Worm (Caenorhabditis elegans) whole organism, L3 larva: ENCODE measurements around the gene F41F3.3.

Source experiments
- R02D3.7 ChIP-seq: fragments of 150-350 bp; optimal IDR thresholded peaks from 2 replicates; lab custom pipeline; 2014; ENCODE audit warnings: missing biosample characterization, missing genetic modification characterization
- ama-1 ChIP-seq: fragments of 150-350 bp; optimal IDR thresholded peaks from 2 replicates; lab custom pipeline; 2018
- ceh-16 ChIP-seq: sonication (generic microtip); optimal IDR thresholded peaks from 2 replicates; lab custom pipeline; 2017; ENCODE audit warnings: missing biosample characterization, missing genetic modification characterization
- ceh-28 ChIP-seq: fragments of 150-350 bp; optimal IDR thresholded peaks from 2 replicates; lab custom pipeline; 2014; ENCODE audit warnings: missing biosample characterization, missing genetic modification reagents, missing genetic modification characterization
- ceh-82 ChIP-seq: fragments of 150-350 bp; optimal IDR thresholded peaks from 2 replicates; lab custom pipeline; 2014; ENCODE audit warnings: missing biosample characterization, missing genetic modification characterization
- ceh-9 ChIP-seq: sonication (generic microtip); optimal IDR thresholded peaks from 2 replicates; lab custom pipeline; 2018; ENCODE audit warnings: missing biosample characterization, missing genetic modification characterization
- daf-12 ChIP-seq: fragments of 150-350 bp; optimal IDR thresholded peaks from 2 replicates; lab custom pipeline; 2014; ENCODE audit warnings: missing biosample characterization, missing genetic modification reagents, missing genetic modification characterization
- egl-27 ChIP-seq: sonication (generic microtip); optimal IDR thresholded peaks from 4 replicates; lab custom pipeline; 2017; ENCODE audit warnings: missing biosample characterization, missing genetic modification reagents, missing genetic modification characterization
- egl-5 ChIP-seq: fragments of 150-350 bp; optimal IDR thresholded peaks from 2 replicates; lab custom pipeline; 2017; ENCODE audit warnings: missing biosample characterization, missing genetic modification reagents, missing genetic modification characterization, inconsistent platforms
- elt-1 ChIP-seq: fragments of 150-350 bp; optimal IDR thresholded peaks from 2 replicates; lab custom pipeline; 2014; ENCODE audit warnings: missing biosample characterization, missing genetic modification characterization
- elt-2 ChIP-seq: sonication (generic microtip); optimal IDR thresholded peaks from 2 replicates; lab custom pipeline; 2016; ENCODE audit warnings: missing genetic modification reagents, mild to moderate bottlenecking, missing genetic modification characterization, missing compliant biosample characterization
- elt-3 ChIP-seq, 3 experiments: fragments of 150-350 bp in 1 of 3; sonication (generic microtip) in 2 of 3; optimal IDR thresholded peaks; 2 replicates in 2 of 3; 4 replicates in 1 of 3; lab custom pipeline; 2014 to 2017; ENCODE audit warnings: missing biosample characterization in 3 of 3, missing genetic modification characterization in 3 of 3
- eor-1 ChIP-seq, 2 experiments: fragments of 150-350 bp; optimal IDR thresholded peaks; 2 replicates each; lab custom pipeline; 2014 to 2018; ENCODE audit warnings: missing biosample characterization in 2 of 2, missing genetic modification characterization in 2 of 2
- jun-1 ChIP-seq: fragments of 150-350 bp; optimal IDR thresholded peaks from 2 replicates; lab custom pipeline; 2014; ENCODE audit warnings: missing biosample characterization, missing genetic modification reagents, missing genetic modification characterization
- lin-15B ChIP-seq: fragments of 150-350 bp; optimal IDR thresholded peaks from 2 replicates; lab custom pipeline; 2014; ENCODE audit warnings: missing biosample characterization, missing genetic modification characterization
- lin-39 ChIP-seq: fragments of 150-350 bp; optimal IDR thresholded peaks from 2 replicates; lab custom pipeline; 2018; ENCODE audit warnings: missing biosample characterization, missing genetic modification reagents, missing genetic modification characterization
- lsy-12 ChIP-seq: sonication (generic microtip); optimal IDR thresholded peaks from 2 replicates; lab custom pipeline; 2016; ENCODE audit warnings: mild to moderate bottlenecking, missing genetic modification characterization, missing compliant biosample characterization
- mml-1 ChIP-seq: fragments of 150-350 bp; sonication (generic microtip); optimal IDR thresholded peaks from 3 replicates; lab custom pipeline; 2014; ENCODE audit warnings: missing biosample characterization, missing genetic modification characterization
- nfya-1 ChIP-seq: sonication (generic microtip); optimal IDR thresholded peaks from 2 replicates; lab custom pipeline; 2017; ENCODE audit warnings: missing genetic modification characterization, mild to moderate bottlenecking, missing compliant biosample characterization, antibody characterized with exemption, moderate library complexity; ENCODE audit not compliant: insufficient read depth
- nhr-11 ChIP-seq: fragments of 150-350 bp; optimal IDR thresholded peaks from 2 replicates; lab custom pipeline; 2014; ENCODE audit warnings: missing biosample characterization, missing genetic modification characterization
- nhr-12 ChIP-seq: fragments of 150-350 bp; optimal IDR thresholded peaks from 2 replicates; lab custom pipeline; 2014; ENCODE audit warnings: missing biosample characterization, missing genetic modification characterization
- nhr-25 ChIP-seq: sonication (generic microtip); optimal IDR thresholded peaks from 2 replicates; lab custom pipeline; 2017; ENCODE audit warnings: missing biosample characterization, missing genetic modification characterization
- nhr-28 ChIP-seq: fragments of 150-350 bp; optimal IDR thresholded peaks from 2 replicates; lab custom pipeline; 2014; ENCODE audit warnings: missing biosample characterization, missing genetic modification characterization
- nhr-43 ChIP-seq: sonication (generic microtip); optimal IDR thresholded peaks from 2 replicates; lab custom pipeline; 2016; ENCODE audit warnings: mild to moderate bottlenecking, missing genetic modification characterization, missing compliant biosample characterization; ENCODE audit not compliant: poor library complexity, severe bottlenecking
- nhr-76 ChIP-seq: fragments of 150-350 bp; sonication (generic microtip); optimal IDR thresholded peaks from 5 replicates; lab custom pipeline; 2014; ENCODE audit warnings: missing biosample characterization, missing genetic modification characterization
- pha-4 ChIP-seq: fragments of 150-350 bp; optimal IDR thresholded peaks from 2 replicates; lab custom pipeline; 2014; ENCODE audit warnings: missing biosample characterization, missing genetic modification reagents, missing genetic modification characterization
- pqm-1 ChIP-seq: fragments of 150-350 bp; optimal IDR thresholded peaks from 2 replicates; lab custom pipeline; 2017; ENCODE audit warnings: missing biosample characterization, missing genetic modification characterization, inconsistent platforms
- sea-2 ChIP-seq: fragments of 150-350 bp; sonication (generic microtip); optimal IDR thresholded peaks from 4 replicates; lab custom pipeline; 2014; ENCODE audit warnings: missing biosample characterization, missing genetic modification reagents, missing genetic modification characterization
- skn-1 ChIP-seq: fragments of 150-350 bp; optimal IDR thresholded peaks from 2 replicates; lab custom pipeline; 2014; ENCODE audit warnings: missing biosample characterization, missing genetic modification characterization
- snpc-4 ChIP-seq: fragments of 150-350 bp; optimal IDR thresholded peaks from 2 replicates; lab custom pipeline; 2014; ENCODE audit warnings: missing biosample characterization, missing genetic modification characterization
- unc-39 ChIP-seq: sonication (generic microtip); optimal IDR thresholded peaks from 4 replicates; lab custom pipeline; 2017; ENCODE audit warnings: missing biosample characterization, missing genetic modification characterization
- zag-1 ChIP-seq: fragments of 150-350 bp; optimal IDR thresholded peaks from 2 replicates; lab custom pipeline; 2014; ENCODE audit warnings: missing biosample characterization, missing genetic modification characterization
- ztf-11 ChIP-seq: fragments of 150-350 bp; optimal IDR thresholded peaks from 2 replicates; lab custom pipeline; 2014; ENCODE audit warnings: missing biosample characterization, missing genetic modification characterization
- ztf-4 ChIP-seq: fragments of 150-350 bp; optimal IDR thresholded peaks from 2 replicates; lab custom pipeline; 2014; ENCODE audit warnings: missing biosample characterization, missing genetic modification characterization

F41F3.3 gene

DNA sequence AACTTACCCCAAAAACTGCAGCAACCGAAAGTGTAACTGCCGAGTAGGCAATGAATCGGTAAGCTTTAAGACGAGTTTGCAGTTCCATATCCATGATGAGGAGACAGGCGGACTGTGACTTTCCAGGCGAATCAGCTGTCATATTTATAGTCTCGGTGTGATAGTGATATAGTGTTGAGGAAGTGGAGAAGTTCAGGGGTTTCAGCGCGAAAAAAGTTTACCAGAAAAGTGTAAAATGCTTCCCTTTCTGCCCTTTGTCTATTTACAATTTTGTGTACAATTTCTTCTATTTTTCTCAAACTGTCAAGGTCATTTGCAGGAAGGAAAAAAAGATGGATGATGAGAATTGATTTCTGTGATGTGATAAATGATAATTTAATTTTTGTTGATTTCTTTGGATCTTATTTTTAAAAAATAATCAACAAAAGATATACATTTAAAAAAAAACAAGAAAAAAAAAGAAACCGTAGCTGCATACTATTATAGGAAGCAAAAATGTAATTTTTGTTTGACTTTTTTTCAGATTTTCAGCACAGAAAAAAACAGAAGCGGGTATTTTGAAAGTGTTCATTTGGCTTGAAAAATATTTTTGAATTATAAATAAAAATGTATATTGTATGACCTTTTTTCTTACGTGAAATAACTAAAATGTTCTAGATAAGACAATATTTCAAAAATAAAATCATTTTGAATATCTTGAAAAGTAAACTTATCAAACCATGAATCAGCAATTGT, 6.0 kb upstream of the F41F3.3 start, which contains the start of the genes col-139 and F41F3.1:
Gene col-139 (minus strand): TSS at position 101 of the 735 bp plus-strand sequence.
Gene F41F3.1 (plus strand): TSS at position 685 of the 735 bp plus-strand sequence.
- TF ChIP-seq mml-1 (tag; lab: Kevin White, UChicago) (no peak), jun-1 (tag; lab: Kevin White, UChicago) (no peak), egl-27 (tag; lab: Kevin White, UChicago) (no peak)
- TF ChIP-seq, all 47 proteins: peak for 0

DNA sequence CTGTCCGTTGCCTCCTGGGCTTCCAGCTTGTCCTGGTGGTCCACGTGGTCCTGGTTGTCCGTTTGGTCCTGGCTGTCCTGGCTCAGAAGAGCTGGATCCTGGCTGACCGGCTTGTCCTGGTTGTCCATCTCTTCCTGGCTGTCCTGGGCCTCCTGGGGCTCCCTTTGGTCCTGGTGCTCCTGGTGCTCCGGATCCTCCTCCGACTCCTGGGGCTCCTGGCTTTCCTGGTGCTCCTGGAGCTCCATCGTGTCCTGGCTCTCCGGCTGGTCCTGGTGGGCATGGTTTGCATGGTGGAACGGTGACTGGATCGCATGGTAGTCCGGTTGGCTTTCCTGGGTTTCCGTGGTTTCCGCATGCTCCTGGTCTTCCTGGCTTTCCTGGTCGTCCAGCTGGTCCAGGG, 5.1 kb upstream of the F41F3.3 start:
- TF ChIP-seq skn-1 (tag; lab: Kevin White, UChicago) (no peak), lsy-12 (no peak), ceh-28 (tag; lab: Kevin White, UChicago) (no peak), snpc-4 (tag; lab: Kevin White, UChicago) (no peak), jun-1 (tag; lab: Kevin White, UChicago) (no peak), egl-27 (tag; lab: Kevin White, UChicago) (no peak), elt-1 (no peak), ceh-16 (no peak), daf-12 (no peak), lin-15B (tag; lab: Kevin White, UChicago) (no peak)

ce11 chrV:4651480-4651879, 3.4 kb upstream of the F41F3.3 start:
- no peak for TF ChIP-seq ceh-82
- TF ChIP-seq elt-1: peak; percentile 33
- TF ChIP-seq unc-39 (tag; lab: Kevin White, UChicago): no peak
- TF ChIP-seq nfya-1: peak; percentile 2
- no peak for TF ChIP-seq nhr-12
- no peak for TF ChIP-seq ztf-11 (tag; lab: Kevin White, UChicago)
- TF ChIP-seq nhr-28: no peak
- TF ChIP-seq elt-3 (tag; optimal IDR thresholded peaks at IDR 0.05; lab: Kevin White, UChicago): peak in 1 of 3 experiments; percentile 74
- TF ChIP-seq nhr-11 (tag; lab: Kevin White, UChicago): no peak
- TF ChIP-seq elt-2: peak; percentile 40
- no peak for TF ChIP-seq egl-5
- no peak for TF ChIP-seq lin-15B (tag; lab: Kevin White, UChicago)
- TF ChIP-seq pha-4 (tag; lab: Kevin White, UChicago): no peak
- no peak for TF ChIP-seq nhr-43 (tag; lab: Kevin White, UChicago)
- no peak for TF ChIP-seq snpc-4 (tag; lab: Kevin White, UChicago)
- no peak for TF ChIP-seq eor-1 (tag; optimal IDR thresholded peaks at IDR 0.05; lab: Kevin White, UChicago)
- no peak for TF ChIP-seq pqm-1 (tag; lab: Kevin White, UChicago)
- no peak for TF ChIP-seq ztf-4 (tag; lab: Kevin White, UChicago)
- no peak for TF ChIP-seq skn-1 (tag; lab: Kevin White, UChicago)
- TF ChIP-seq sea-2 (GFP tag; lab: Kevin White, UChicago): no peak
- peak; percentile 89 for TF ChIP-seq nhr-25 (tag; lab: Kevin White, UChicago)
- no peak for TF ChIP-seq lin-39 (tag; lab: Kevin White, UChicago)
- TF ChIP-seq nhr-76 (tag; lab: Kevin White, UChicago): no peak
- no peak for TF ChIP-seq R02D3.7 (tag; lab: Kevin White, UChicago)
- TF ChIP-seq ceh-9 (tag; lab: Kevin White, UChicago): no peak
- no peak for TF ChIP-seq ceh-28 (tag; lab: Kevin White, UChicago)
- no peak for TF ChIP-seq jun-1 (tag; lab: Kevin White, UChicago)
- TF ChIP-seq zag-1: no peak
- no peak for TF ChIP-seq ama-1
- TF ChIP-seq egl-27 (tag; lab: Kevin White, UChicago): no peak
- TF ChIP-seq, all 47 proteins: peak for 5

DNA sequence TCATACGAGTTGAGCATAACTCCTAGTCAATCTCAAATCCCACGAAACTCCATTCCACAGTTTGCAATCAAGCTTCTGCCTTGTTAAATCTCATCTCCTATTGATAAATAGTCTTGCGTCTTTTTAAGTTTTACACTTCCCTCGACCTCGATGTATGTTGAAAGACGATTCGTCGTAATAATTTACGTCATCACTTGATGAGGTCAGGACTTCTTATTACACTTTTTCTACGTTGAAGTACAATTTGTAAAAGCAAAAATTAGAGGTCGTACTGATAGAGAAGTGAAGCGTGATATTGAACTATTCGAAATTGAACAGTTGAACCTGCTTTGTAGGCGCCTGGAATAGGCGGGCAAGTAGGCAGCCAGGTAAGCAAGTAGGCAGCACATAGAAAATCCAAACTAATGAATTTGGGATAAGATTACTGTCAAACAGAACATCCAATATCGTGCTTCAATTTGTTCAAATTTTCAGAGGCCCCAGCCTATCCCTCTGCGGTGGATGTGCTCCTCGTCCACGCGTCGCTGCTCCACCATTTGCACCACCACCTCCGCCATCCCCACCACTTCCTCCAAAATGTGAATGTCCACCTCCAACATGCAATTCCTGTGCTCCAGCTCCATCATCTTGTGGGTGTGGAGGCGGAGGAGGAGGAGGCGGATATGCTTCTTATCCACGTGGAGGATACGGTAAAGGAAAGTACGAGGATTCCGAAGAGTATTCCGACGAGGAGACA, 1.8 kb upstream of the F41F3.3 start:
- TF ChIP-seq lin-39 (tag; lab: Kevin White, UChicago) (no peak), nhr-25 (tag; lab: Kevin White, UChicago) (peak; percentile 80)
